Worm (Caenorhabditis elegans): ENCODE measurements around the gene F01G10.10.

ce11 chrIV:10223723-10224122 is 22.2 kb upstream of the F01G10.10 start, which contains the start of gene nas-12:
- TF ChIP-seq elt-3 (tag; optimal IDR thresholded peaks at IDR 0.05), result no peak
- no peak for TF ChIP-seq skn-1 (tag; optimal IDR thresholded peaks at IDR 0.05)
- no peak for TF ChIP-seq nhr-21 (tag; optimal IDR thresholded peaks at IDR 0.05)
- no peak for TF ChIP-seq unc-62 (GFP tag; optimal IDR thresholded peaks at IDR 0.05)
- TF ChIP-seq lin-13 (GFP tag; optimal IDR thresholded peaks at IDR 0.05), result no peak
- TF ChIP-seq ceh-16 (tag; optimal IDR thresholded peaks at IDR 0.05), result no peak
- no peak for TF ChIP-seq snpc-4 (tag; optimal IDR thresholded peaks at IDR 0.05)
- TF ChIP-seq zag-1 (tag; optimal IDR thresholded peaks at IDR 0.05), result no peak

All from whole organism, L2 larva.